Worm (Caenorhabditis elegans) whole organism, young adult: ENCODE results near the gene fbxc-18.
"Not testable (repeated sequence)": the region's sequence is repeated elsewhere in the genome, so short reads cannot be mapped to it uniquely, and the experiment has no call there.

Experiments used
- B0261.1 ChIP-seq: sonication (generic microtip); optimal IDR thresholded peaks from 2 replicates; lab custom pipeline; 2016; ENCODE audit warnings: mild to moderate bottlenecking, missing genetic modification characterization, moderate library complexity, missing compliant biosample characterization
- F10E7.11 ChIP-seq: sonication (generic microtip); optimal IDR thresholded peaks from 2 replicates; lab custom pipeline; 2017; ENCODE audit warnings: mild to moderate bottlenecking, missing genetic modification characterization, moderate library complexity, missing compliant biosample characterization
- F22D6.2 ChIP-seq: sonication (generic microtip); optimal IDR thresholded peaks from 2 replicates; lab custom pipeline; 2016; ENCODE audit warnings: mild to moderate bottlenecking, missing genetic modification characterization, missing compliant biosample characterization
- F57A8.1 ChIP-seq: fragments of 200-800 bp; sonication (Bioruptor generic); optimal IDR thresholded peaks from 2 replicates; lab custom pipeline; 2018; ENCODE audit warnings: mild to moderate bottlenecking, missing genetic modification characterization, moderate library complexity, missing compliant biosample characterization
- F57C9.4 ChIP-seq: sonication (generic microtip); optimal IDR thresholded peaks from 2 replicates; lab custom pipeline; 2017; ENCODE audit warnings: mild to moderate bottlenecking, missing genetic modification characterization, missing compliant biosample characterization
- K11D2.4 ChIP-seq: fragments of 200-800 bp; sonication (Bioruptor generic); IDR thresholded peaks from 2 replicates; pipeline ENCODE4 v1.3.6; 2022; ENCODE audit warnings: missing genetic modification reagents, missing genetic modification characterization, missing compliant biosample characterization
- T26A5.8 ChIP-seq: sonication (generic microtip); optimal IDR thresholded peaks from 2 replicates; lab custom pipeline; 2016; ENCODE audit warnings: missing genetic modification characterization, missing compliant biosample characterization
- Y67H2A.10 ChIP-seq: fragments of 200-800 bp; sonication (Bioruptor generic); conservative IDR thresholded peaks from 2 replicates; pipeline ENCODE4 v1.3.6; 2022; ENCODE audit warnings: missing genetic modification reagents, missing genetic modification characterization, missing compliant biosample characterization
- akir-1 ChIP-seq: fragments of 200-800 bp; sonication (Bioruptor generic); optimal IDR thresholded peaks from 2 replicates; lab custom pipeline; 2018; ENCODE audit warnings: mild to moderate bottlenecking, missing genetic modification characterization, moderate library complexity, missing compliant biosample characterization
- aptf-3 ChIP-seq: fragments of 200-800 bp; sonication (Bioruptor generic); IDR thresholded peaks from 2 replicates; pipeline ENCODE4 v1.3.6; 2022; ENCODE audit warnings: missing genetic modification characterization, missing compliant biosample characterization
- atf-7 ChIP-seq: sonication (generic microtip); optimal IDR thresholded peaks from 2 replicates; lab custom pipeline; 2017; ENCODE audit warnings: mild to moderate bottlenecking, missing genetic modification characterization, missing compliant biosample characterization
- attf-3 ChIP-seq: fragments of 200-800 bp; sonication (Bioruptor generic); conservative IDR thresholded peaks from 2 replicates; pipeline ENCODE4 v1.3.6; 2022; ENCODE audit warnings: missing genetic modification reagents, missing genetic modification characterization, missing compliant biosample characterization
- bed-2 ChIP-seq: fragments of 200-800 bp; sonication (Bioruptor generic); IDR thresholded peaks from 2 replicates; pipeline ENCODE4 v1.3.6; 2022; ENCODE audit warnings: missing genetic modification reagents, missing genetic modification characterization, missing compliant biosample characterization
- cebp-2 ChIP-seq: fragments of 200-800 bp; sonication (Bioruptor generic); IDR thresholded peaks from 2 replicates; pipeline ENCODE4 v1.3.6; 2022; ENCODE audit warnings: missing genetic modification characterization, missing compliant biosample characterization
- chd-7 ChIP-seq: sonication (generic microtip); optimal IDR thresholded peaks from 2 replicates; lab custom pipeline; 2016; ENCODE audit warnings: mild to moderate bottlenecking, missing genetic modification characterization, moderate library complexity, missing compliant biosample characterization
- dpff-1 ChIP-seq: sonication (generic microtip); optimal IDR thresholded peaks from 2 replicates; lab custom pipeline; 2017; ENCODE audit warnings: mild to moderate bottlenecking, missing genetic modification characterization, missing compliant biosample characterization
- egl-18 ChIP-seq: fragments of 200-800 bp; sonication (Bioruptor generic); IDR thresholded peaks from 2 replicates; pipeline ENCODE4 v1.3.6; 2022; ENCODE audit warnings: missing genetic modification reagents, missing genetic modification characterization, missing compliant biosample characterization
- egrh-3 ChIP-seq: fragments of 200-800 bp; sonication (Bioruptor generic); IDR thresholded peaks from 2 replicates; pipeline ENCODE4 v1.3.6; 2022; ENCODE audit warnings: missing genetic modification reagents, missing genetic modification characterization, missing compliant biosample characterization
- him-1 ChIP-seq: sonication (generic microtip); optimal IDR thresholded peaks from 2 replicates; lab custom pipeline; 2016; ENCODE audit warnings: missing genotype, missing genetic modification reagents, missing genetic modification characterization, missing compliant biosample characterization
- hlh-26 ChIP-seq: fragments of 200-800 bp; sonication (Bioruptor generic); conservative IDR thresholded peaks from 2 replicates; pipeline ENCODE4 v1.3.6; 2022; ENCODE audit warnings: missing genetic modification reagents, missing genetic modification characterization, missing compliant biosample characterization
- hrde-1 ChIP-seq: sonication (generic microtip); optimal IDR thresholded peaks from 2 replicates; lab custom pipeline; 2016; ENCODE audit warnings: missing genetic modification characterization, mild to moderate bottlenecking, missing compliant biosample characterization, moderate library complexity, missing genotype, missing genetic modification reagents, borderline replicate concordance
- lag-1 ChIP-seq: fragments of 200-800 bp; sonication (Bioruptor generic); IDR thresholded peaks from 2 replicates; pipeline ENCODE4 v1.3.6; 2022; ENCODE audit warnings: missing genetic modification reagents, missing genetic modification characterization, missing compliant biosample characterization
- let-607 ChIP-seq, 2 experiments: fragments of 200-800 bp in 1 of 2; sonication (Bioruptor generic) in 1 of 2; sonication (generic microtip) in 1 of 2; optimal IDR thresholded peaks; 2 replicates each; lab custom pipeline; 2016 to 2018; ENCODE audit warnings: mild to moderate bottlenecking in 2 of 2, missing compliant biosample characterization in 2 of 2, missing genetic modification characterization in 2 of 2, moderate library complexity in 2 of 2, missing genotype in 1 of 2
- madf-3 ChIP-seq: fragments of 200-800 bp; sonication (Bioruptor generic); IDR thresholded peaks from 2 replicates; pipeline ENCODE4 v1.3.6; 2022; ENCODE audit warnings: missing genetic modification reagents, missing genetic modification characterization, missing compliant biosample characterization
- madf-6 ChIP-seq: fragments of 200-800 bp; sonication (Bioruptor generic); IDR thresholded peaks from 2 replicates; pipeline ENCODE4 v1.3.6; 2022; ENCODE audit warnings: missing genetic modification reagents, missing genetic modification characterization, missing compliant biosample characterization
- madf-8 ChIP-seq: fragments of 200-800 bp; sonication (Bioruptor generic); conservative IDR thresholded peaks from 2 replicates; pipeline ENCODE4 v1.3.6; 2022; ENCODE audit warnings: missing genetic modification reagents, missing genetic modification characterization, missing compliant biosample characterization
- mcd-1 ChIP-seq: fragments of 200-800 bp; sonication (Bioruptor generic); IDR thresholded peaks from 2 replicates; pipeline ENCODE4 v1.3.6; 2022; ENCODE audit warnings: missing genetic modification reagents, missing genetic modification characterization, missing compliant biosample characterization
- mel-28 ChIP-seq: sonication (generic microtip); optimal IDR thresholded peaks from 2 replicates; lab custom pipeline; 2016; ENCODE audit warnings: borderline replicate concordance, mild to moderate bottlenecking, missing genetic modification characterization, missing compliant biosample characterization
- mxl-1 ChIP-seq: sonication (generic microtip); optimal IDR thresholded peaks from 2 replicates; lab custom pipeline; 2016; ENCODE audit warnings: missing genetic modification characterization, missing compliant biosample characterization
- nfya-1 ChIP-seq: sonication (generic microtip); optimal IDR thresholded peaks from 2 replicates; lab custom pipeline; 2017; ENCODE audit warnings: antibody characterized with exemption, missing compliant biosample characterization, missing genetic modification characterization, borderline replicate concordance; ENCODE audit not compliant: insufficient read depth
- nhr-120 ChIP-seq: fragments of 200-800 bp; sonication (Bioruptor generic); IDR thresholded peaks from 2 replicates; pipeline ENCODE4 v1.3.6; 2022; ENCODE audit warnings: missing genetic modification characterization, missing compliant biosample characterization
- nhr-80 ChIP-seq: sonication (generic microtip); optimal IDR thresholded peaks from 2 replicates; lab custom pipeline; 2016; ENCODE audit warnings: missing genetic modification characterization, missing compliant biosample characterization
- pbrm-1 ChIP-seq: fragments of 200-800 bp; sonication (Bioruptor generic); IDR thresholded peaks from 2 replicates; pipeline ENCODE4 v1.3.6; 2022; ENCODE audit warnings: missing genetic modification reagents, missing genetic modification characterization, missing compliant biosample characterization
- snpc-1.3 ChIP-seq: sonication (generic microtip); optimal IDR thresholded peaks from 2 replicates; lab custom pipeline; 2017; ENCODE audit warnings: missing genetic modification characterization, mild to moderate bottlenecking, missing compliant biosample characterization, antibody characterized with exemption, moderate library complexity, missing genotype, missing genetic modification reagents; ENCODE audit not compliant: insufficient read depth
- tbp1 ChIP-seq: fragments of 200-800 bp; sonication (Bioruptor generic); optimal IDR thresholded peaks from 2 replicates; lab custom pipeline; 2018; ENCODE audit warnings: mild to moderate bottlenecking, missing genetic modification characterization, missing compliant biosample characterization
- tbx-9 ChIP-seq: sonication (generic microtip); optimal IDR thresholded peaks from 2 replicates; lab custom pipeline; 2016; ENCODE audit warnings: borderline replicate concordance, missing genetic modification characterization, inconsistent platforms, missing compliant biosample characterization
- unc-62 ChIP-seq: fragments of 150-350 bp; optimal IDR thresholded peaks from 2 replicates; lab custom pipeline; 2014; ENCODE audit warnings: missing biosample characterization, missing genetic modification reagents, missing genetic modification characterization
- xnd-1 ChIP-seq: sonication (generic microtip); optimal IDR thresholded peaks from 2 replicates; lab custom pipeline; 2016; ENCODE audit warnings: missing genotype, missing genetic modification reagents, missing genetic modification characterization, missing compliant biosample characterization
- ztf-18 ChIP-seq: sonication (generic microtip); optimal IDR thresholded peaks from 2 replicates; lab custom pipeline; 2016; ENCODE audit warnings: missing genotype, mild to moderate bottlenecking, missing genetic modification characterization, missing compliant biosample characterization
- ztf-22 ChIP-seq: fragments of 200-800 bp; sonication (Bioruptor generic); optimal IDR thresholded peaks from 2 replicates; lab custom pipeline; 2018; ENCODE audit warnings: mild to moderate bottlenecking, missing genetic modification characterization, moderate library complexity, missing compliant biosample characterization
- ztf-25 ChIP-seq: fragments of 200-800 bp; sonication (Bioruptor generic); IDR thresholded peaks from 2 replicates; pipeline ENCODE4 v1.3.6; 2022; ENCODE audit warnings: missing genetic modification reagents, missing genetic modification characterization, missing compliant biosample characterization
- ztf-28 ChIP-seq: fragments of 200-800 bp; sonication (Bioruptor generic); IDR thresholded peaks from 2 replicates; pipeline ENCODE4 v1.3.6; 2022; ENCODE audit warnings: missing genetic modification reagents, missing genetic modification characterization, missing compliant biosample characterization

fbxc-18 gene

DNA sequence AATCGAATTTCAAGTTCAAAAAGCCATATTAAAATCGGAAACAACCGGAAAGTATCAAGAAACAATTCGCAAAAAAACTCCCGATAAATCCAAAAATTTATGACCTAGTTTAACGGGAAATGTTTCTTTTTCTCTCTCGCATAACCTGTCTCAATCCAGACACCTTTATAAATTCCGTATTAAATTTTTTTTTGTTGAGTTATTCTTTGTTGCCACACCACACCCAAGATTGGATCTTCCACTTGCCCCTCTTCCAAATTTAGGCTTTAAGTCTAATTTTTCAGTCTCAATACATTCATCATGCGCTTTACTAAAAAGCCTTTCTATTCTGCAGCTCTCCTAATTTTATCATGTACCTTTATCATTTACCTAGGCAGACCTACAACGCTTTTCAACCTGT lies 28.3 kb downstream of the fbxc-18 start, which contains the start of gene R07C3.3:
TSS of gene R07C3.3 (plus strand) at position 301 of the 400 bp plus-strand sequence.
- TF ChIP-seq mel-28 (tag; lab: Kevin White, UChicago) (no peak), nhr-120 (GFP tag; lab: Robert Waterston, UW) (no peak), T26A5.8 (tag; lab: Kevin White, UChicago) (no peak), F22D6.2 (tag; lab: Kevin White, UChicago) (no peak)

DNA sequence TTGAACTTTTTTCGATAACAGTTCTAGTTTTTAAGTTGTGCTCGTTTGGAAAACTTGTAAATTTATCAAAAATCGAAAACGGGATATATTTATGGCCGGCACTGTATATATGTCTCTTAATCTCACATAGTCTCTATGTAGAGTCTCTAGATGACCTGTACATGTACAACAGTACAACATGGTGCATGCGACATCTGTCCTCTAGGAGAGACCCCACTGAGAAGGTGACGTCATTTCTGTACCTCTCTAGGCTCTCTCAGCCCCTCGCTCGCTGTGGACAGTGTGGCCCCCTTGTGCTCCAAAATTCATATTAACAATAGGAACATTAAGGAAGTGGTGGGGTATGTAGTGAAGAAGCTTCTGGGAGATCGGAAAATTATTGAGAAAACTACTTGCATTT lies 29.6 kb downstream of the fbxc-18 start:
- TF ChIP-seq xnd-1 (tag; lab: Kevin White, UChicago): no peak
- no peak for TF ChIP-seq egrh-3
- no peak for TF ChIP-seq lag-1 (GFP tag; lab: Robert Waterston, UW)
- TF ChIP-seq F10E7.11: no peak
- TF ChIP-seq madf-8 (GFP tag; lab: Robert Waterston, UW): no peak
- TF ChIP-seq atf-7: no peak
- TF ChIP-seq snpc-1.3 (tag; lab: Kevin White, UChicago): no peak
- TF ChIP-seq chd-7 (tag; lab: Kevin White, UChicago): no peak
- TF ChIP-seq let-607 (tag; optimal IDR thresholded peaks at IDR 0.05; lab: Kevin White, UChicago): no peak
- no peak for TF ChIP-seq ztf-22 (GFP tag; lab: Kevin White, UChicago)
- no peak for TF ChIP-seq nfya-1 (tag; lab: Kevin White, UChicago)
- TF ChIP-seq dpff-1 (tag; lab: Kevin White, UChicago): no peak
- TF ChIP-seq Y67H2A.10 (GFP tag; lab: Robert Waterston, UW): no peak
- no peak for TF ChIP-seq egl-18 (GFP tag; lab: Robert Waterston, UW)
- no peak for TF ChIP-seq mel-28 (tag; lab: Kevin White, UChicago)

DNA sequence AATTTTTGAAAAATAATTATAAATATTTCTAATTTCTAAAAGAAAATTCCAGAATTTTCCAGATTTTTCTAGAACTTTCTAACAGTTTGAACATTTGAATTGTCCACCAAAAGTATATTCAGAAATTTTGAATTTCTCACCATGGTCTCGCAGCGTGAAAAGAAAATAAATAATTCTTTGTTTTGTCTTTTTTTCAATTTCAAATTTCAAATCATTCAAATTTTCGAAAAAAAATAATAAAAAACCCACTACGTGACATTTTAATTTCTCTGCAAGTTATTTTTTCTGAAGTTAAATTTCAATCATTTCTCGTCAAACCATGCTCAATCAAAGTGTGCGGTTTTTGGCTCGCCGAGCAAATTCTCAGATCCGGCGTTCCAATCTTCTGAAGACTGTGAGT lies 34.1 kb downstream of the fbxc-18 start, which contains the start of gene acs-15:
TSS of gene acs-15 (plus strand) at position 301 of the 400 bp plus-strand sequence.
- no peak for TF ChIP-seq aptf-3 (GFP tag; lab: Robert Waterston, UW)
- TF ChIP-seq mxl-1 (tag; lab: Kevin White, UChicago): no peak
- no peak for TF ChIP-seq F57A8.1 (GFP tag; lab: Kevin White, UChicago)
- no peak for TF ChIP-seq F57C9.4
- no peak for TF ChIP-seq tbx-9 (tag; lab: Kevin White, UChicago)
- TF ChIP-seq ztf-28 (GFP tag; lab: Robert Waterston, UW): no peak
- TF ChIP-seq bed-2: no peak
- TF ChIP-seq hlh-26: no peak
- no peak for TF ChIP-seq xnd-1 (tag; lab: Kevin White, UChicago)
- TF ChIP-seq mcd-1: no peak
- no peak for TF ChIP-seq T26A5.8 (tag; lab: Kevin White, UChicago)
- no peak for TF ChIP-seq B0261.1
- no peak for TF ChIP-seq lag-1 (GFP tag; lab: Robert Waterston, UW)
- TF ChIP-seq, all 124 proteins: peak for 0

DNA sequence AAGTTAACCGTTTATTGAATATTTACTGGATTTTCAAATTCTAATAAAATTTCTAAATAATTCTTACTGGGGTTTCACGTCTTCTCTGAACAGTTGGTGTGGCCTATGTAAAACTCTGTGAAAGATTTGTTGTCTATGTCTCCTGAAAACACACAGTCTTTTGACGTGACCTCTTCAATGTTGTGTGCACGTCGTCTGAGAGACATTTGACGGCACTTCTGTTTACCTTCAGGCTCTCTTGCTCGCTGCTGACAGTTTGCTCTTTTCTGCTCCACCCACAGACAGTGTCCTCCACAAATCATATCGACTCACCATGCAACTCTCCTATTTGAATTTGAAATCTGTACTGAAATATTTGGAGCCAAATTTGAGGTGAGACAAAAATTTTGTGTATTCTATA lies 36.0 kb downstream of the fbxc-18 start, which contains the start of gene fbxc-34:
TSS of gene fbxc-34 (plus strand) at position 301 of the 400 bp plus-strand sequence.
- TF ChIP-seq bed-2; nhr-80 (tag; lab: Kevin White, UChicago); him-1 (tag; lab: Kevin White, UChicago): not testable (repeated sequence)

DNA sequence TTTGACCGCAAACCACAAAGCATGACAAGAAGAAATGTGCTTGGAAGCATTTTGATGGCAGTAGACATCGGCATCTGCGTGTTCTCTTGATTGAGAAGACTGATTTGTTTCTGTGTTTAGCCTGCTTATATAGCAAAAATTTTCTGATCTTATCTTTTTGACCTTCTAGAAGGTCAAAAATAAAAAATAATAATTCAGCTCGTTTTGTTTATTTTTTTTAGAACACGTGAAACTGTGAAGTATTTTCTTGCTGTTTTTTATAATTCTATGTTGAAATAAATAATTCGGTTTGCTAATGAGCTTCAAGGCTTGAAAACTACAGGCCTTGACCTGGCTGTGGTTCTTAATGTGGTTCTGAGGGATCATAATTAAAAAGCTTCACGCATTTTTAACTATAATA lies 39.5 kb downstream of the fbxc-18 start, which contains the start of gene R07C3.13:
TSS of gene R07C3.13 (minus strand) at position 101 of the 400 bp plus-strand sequence.
- TF ChIP-seq egrh-3 (no peak), unc-62 (GFP tag; lab: Kevin White, UChicago) (no peak), akir-1 (no peak), ztf-25 (GFP tag; lab: Robert Waterston, UW) (no peak), nhr-80 (tag; lab: Kevin White, UChicago) (no peak), lag-1 (GFP tag; lab: Robert Waterston, UW) (no peak), madf-3 (no peak), hrde-1 (tag; lab: Kevin White, UChicago) (no peak), cebp-2 (GFP tag; lab: Robert Waterston, UW) (no peak), madf-6 (no peak), pbrm-1 (GFP tag; lab: Robert Waterston, UW) (no peak), K11D2.4 (GFP tag; lab: Robert Waterston, UW) (no peak), attf-3 (no peak), ztf-18 (tag; lab: Kevin White, UChicago) (no peak), tbp1 (no peak)
